Worm (Caenorhabditis elegans) whole organism, young adult: ENCODE data around the gene Y37D8A.2.

ENCODE experiments used
- ceh-79 ChIP-seq: sonication (generic microtip); optimal IDR thresholded peaks from 2 replicates; lab custom pipeline; 2017; ENCODE audit warnings: mild to moderate bottlenecking, missing genetic modification characterization, missing compliant biosample characterization
- let-526 ChIP-seq: fragments of 200-800 bp; sonication (Bioruptor generic); IDR thresholded peaks from 2 replicates; pipeline ENCODE4 v1.3.6; 2022; ENCODE audit warnings: missing genetic modification reagents, missing genetic modification characterization, missing compliant biosample characterization
- unc-62 ChIP-seq: fragments of 150-350 bp; optimal IDR thresholded peaks from 2 replicates; lab custom pipeline; 2014; ENCODE audit warnings: missing biosample characterization, missing genetic modification reagents, missing genetic modification characterization

DNA sequence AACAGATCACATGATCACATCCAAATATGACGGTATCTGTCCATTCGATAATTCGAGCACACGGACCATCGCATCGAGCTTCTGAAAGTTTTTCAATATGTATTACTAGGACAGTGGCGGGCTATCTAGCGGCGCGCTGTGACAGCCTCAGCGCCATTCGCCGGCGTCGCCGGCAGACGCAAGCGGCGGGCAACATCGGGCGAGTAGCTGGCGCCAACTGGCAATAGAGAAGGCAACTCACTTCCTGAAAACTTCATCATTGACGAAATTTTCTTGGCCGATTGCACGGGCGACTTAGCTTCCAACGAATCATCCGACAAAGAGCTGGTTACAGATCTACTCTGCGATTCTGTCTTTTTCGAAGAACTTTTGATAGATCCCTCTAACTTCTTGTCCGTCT lies 31.8 kb upstream of the Y37D8A.2 start:
- TF ChIP-seq unc-62 (GFP tag; lab: Kevin White, UChicago) = no peak
- TF ChIP-seq let-526 (GFP tag; lab: Robert Waterston, UW) = no peak
- TF ChIP-seq ceh-79 (tag; lab: Kevin White, UChicago) = no peak
